Worm (Caenorhabditis elegans): Measurements from ENCODE around the gene eef-1B.2.
"Not testable (repeated sequence)": the region's sequence is repeated elsewhere in the genome, so short reads cannot be mapped to it uniquely, and the experiment has no call there.

The eef-1B.2 gene

DNA sequence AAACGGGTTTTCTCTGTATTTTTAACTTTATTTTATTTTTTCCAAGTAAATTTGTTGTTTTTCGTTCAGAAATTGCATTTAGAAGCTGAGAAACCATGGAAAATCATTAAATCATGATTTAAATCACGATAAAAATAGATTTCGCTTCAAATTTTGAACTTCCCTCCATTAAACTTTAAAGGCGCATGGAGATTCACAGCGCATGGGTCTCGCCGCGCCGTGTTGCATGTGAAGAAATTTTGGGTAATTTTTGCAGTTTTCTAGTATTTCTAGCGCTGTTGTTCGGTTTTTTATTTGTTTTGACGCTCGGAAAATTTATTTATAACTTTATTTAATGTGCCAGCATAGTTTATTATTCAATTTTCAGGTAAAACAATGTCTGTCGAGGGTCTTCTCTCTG, at the start of gene eef-1B.2:
eef-1B.2 (plus strand) TSS at position 358 of the 400 bp plus-strand sequence.
- TF ChIP-seq lin-13 (tag; optimal IDR thresholded peaks at IDR 0.05) = peak; percentile 56
- no peak for TF ChIP-seq bed-3 (GFP tag; optimal IDR thresholded peaks at IDR 0.05)
- no peak for TF ChIP-seq pha-4 (tag; optimal IDR thresholded peaks at IDR 0.05)
- TF ChIP-seq unc-39 (tag; optimal IDR thresholded peaks at IDR 0.05) = no peak
- TF ChIP-seq elt-3 (tag; optimal IDR thresholded peaks at IDR 0.05) = no peak
- no peak for TF ChIP-seq elt-1 (tag; optimal IDR thresholded peaks at IDR 0.05; ENCODE audit: borderline replicate concordance, insufficient read depth)
- no peak for TF ChIP-seq zip-8 (tag; optimal IDR thresholded peaks at IDR 0.05)
- TF ChIP-seq ceh-39 (tag; optimal IDR thresholded peaks at IDR 0.05) = no peak
- TF ChIP-seq sem-2 (GFP tag; optimal IDR thresholded peaks at IDR 0.05) = no peak
- no peak for TF ChIP-seq cnd-1 (tag; optimal IDR thresholded peaks at IDR 0.05)
- no peak for TF ChIP-seq unc-120 (tag; optimal IDR thresholded peaks at IDR 0.05; ENCODE audit: poor library complexity, severe bottlenecking)
- no peak for TF ChIP-seq sptf-1 (tag; optimal IDR thresholded peaks at IDR 0.05)
- no peak for TF ChIP-seq tbx-8 (GFP tag; optimal IDR thresholded peaks at IDR 0.05)
- TF ChIP-seq mab-5 (tag; optimal IDR thresholded peaks at IDR 0.05) = no peak
- no peak for TF ChIP-seq drap-1 (GFP tag; optimal IDR thresholded peaks at IDR 0.05)
- no peak for TF ChIP-seq unc-62 (GFP tag; optimal IDR thresholded peaks at IDR 0.05)
- no peak for TF ChIP-seq M03D4.4 (tag; optimal IDR thresholded peaks at IDR 0.05)
- no peak for TF ChIP-seq ceh-43 (GFP tag; optimal IDR thresholded peaks at IDR 0.05)
- no peak for TF ChIP-seq mls-2 (tag; optimal IDR thresholded peaks at IDR 0.05)
- TF ChIP-seq lin-32 (GFP tag; optimal IDR thresholded peaks at IDR 0.05) = no peak
- peak; percentile 31 for TF ChIP-seq ces-1 (GFP tag; optimal IDR thresholded peaks at IDR 0.05)
- TF ChIP-seq flh-1 (GFP tag; optimal IDR thresholded peaks at IDR 0.05) = no peak
- peak; percentile 74 for TF ChIP-seq lsy-2 (tag; optimal IDR thresholded peaks at IDR 0.05)
- TF ChIP-seq nhr-28 (tag; optimal IDR thresholded peaks at IDR 0.05) = no peak
- no peak for TF ChIP-seq blmp-1 (tag; optimal IDR thresholded peaks at IDR 0.05)
- peak; percentile 1 for TF ChIP-seq hlh-1 (tag; optimal IDR thresholded peaks at IDR 0.05)
- TF ChIP-seq nhr-2 (tag; optimal IDR thresholded peaks at IDR 0.05) = no peak
- TF ChIP-seq nhr-76 (tag; optimal IDR thresholded peaks at IDR 0.05) = no peak
- TF ChIP-seq ceh-83 (GFP tag; optimal IDR thresholded peaks at IDR 0.05) = no peak
- peak; percentile 62 for TF ChIP-seq nhr-237 (tag; optimal IDR thresholded peaks at IDR 0.05)
- no peak for TF ChIP-seq nhr-12 (tag; optimal IDR thresholded peaks at IDR 0.05)
- TF ChIP-seq snpc-4 (tag; optimal IDR thresholded peaks at IDR 0.05) = no peak
- no peak for TF ChIP-seq ztf-11 (tag; optimal IDR thresholded peaks at IDR 0.05)
- peak; percentile 61 for TF ChIP-seq mep-1 (tag; optimal IDR thresholded peaks at IDR 0.05)
- no peak for TF ChIP-seq ham-2 (GFP tag; optimal IDR thresholded peaks at IDR 0.05)

DNA sequence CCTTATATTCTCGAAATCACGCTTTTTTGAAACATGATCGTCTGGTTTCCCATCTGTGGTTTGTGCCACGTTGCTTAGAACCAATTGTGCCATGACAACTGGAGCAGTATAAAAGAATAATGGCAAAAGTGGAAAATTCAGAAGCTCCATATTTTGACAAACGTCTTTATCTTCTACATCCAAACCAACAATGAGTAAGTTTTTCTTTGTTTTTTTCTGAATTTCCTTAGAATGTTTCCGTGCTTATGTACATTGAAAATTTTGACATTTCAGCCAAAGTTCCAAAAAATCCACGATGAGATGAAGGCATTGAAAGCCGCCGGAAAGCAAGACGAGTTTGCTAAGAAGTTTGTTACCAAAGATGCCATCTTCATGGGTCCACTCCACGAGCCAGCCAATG, 30.6 kb upstream of the eef-1B.2 start, which contains the start of gene Y41E3.6:
Y41E3.6 (plus strand) TSS at position 301 of the 400 bp plus-strand sequence.
- TF ChIP-seq mab-5, zip-8, nhr-237 (tag; optimal IDR thresholded peaks at IDR 0.05): not testable (repeated sequence)

DNA sequence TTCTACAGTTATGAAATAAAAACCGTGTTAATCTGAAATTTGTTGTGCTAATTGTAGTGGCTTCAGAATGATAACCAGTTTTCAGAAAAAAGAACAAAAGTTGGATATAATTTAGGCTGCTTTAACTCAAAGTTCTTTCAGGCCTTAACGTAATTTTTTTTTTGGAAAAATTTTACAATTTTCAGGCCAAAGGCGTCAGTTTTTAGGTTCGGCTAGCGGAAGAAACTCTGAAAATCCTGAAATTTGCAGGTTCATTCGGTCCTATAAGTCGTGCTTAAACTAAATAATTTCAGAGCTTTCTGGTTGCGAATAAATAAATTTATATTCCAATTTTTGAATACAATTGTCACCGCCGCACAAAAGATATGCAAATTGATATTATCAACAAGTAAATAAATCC, 28.9 kb upstream of the eef-1B.2 start:
- TF ChIP-seq unc-62 (GFP tag; optimal IDR thresholded peaks at IDR 0.05) (no peak), ceh-83 (GFP tag; optimal IDR thresholded peaks at IDR 0.05) (no peak), unc-39 (tag; optimal IDR thresholded peaks at IDR 0.05) (no peak), lin-13 (tag; optimal IDR thresholded peaks at IDR 0.05) (no peak), nhr-237 (tag; optimal IDR thresholded peaks at IDR 0.05) (no peak), elt-1 (tag; optimal IDR thresholded peaks at IDR 0.05; ENCODE audit: borderline replicate concordance, insufficient read depth) (no peak), flh-1 (GFP tag; optimal IDR thresholded peaks at IDR 0.05) (no peak), nhr-28 (tag; optimal IDR thresholded peaks at IDR 0.05) (no peak), sptf-1 (tag; optimal IDR thresholded peaks at IDR 0.05) (no peak), ham-2 (GFP tag; optimal IDR thresholded peaks at IDR 0.05) (no peak)

DNA sequence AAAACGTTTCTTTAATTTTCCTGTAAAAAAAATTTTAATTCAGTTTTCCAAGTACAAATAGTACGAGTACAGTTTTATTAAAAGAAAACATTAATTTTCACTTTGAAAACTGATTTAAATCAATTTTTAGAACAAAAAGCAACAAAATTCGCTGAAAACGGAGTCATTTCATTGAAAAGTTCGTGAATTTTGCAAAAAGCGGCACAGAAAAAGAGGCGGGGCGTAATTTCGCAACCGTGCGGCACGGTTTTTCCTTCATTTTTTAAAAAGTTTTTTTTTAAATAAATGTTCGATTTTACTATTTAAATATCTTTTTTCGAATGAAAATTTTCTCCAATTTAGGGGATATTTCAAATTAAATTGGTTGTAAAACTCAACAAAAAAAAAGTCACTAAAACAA, 26.0 kb upstream of the eef-1B.2 start:
- TF ChIP-seq elt-3 (tag; optimal IDR thresholded peaks at IDR 0.05) (no peak), nhr-12 (tag; optimal IDR thresholded peaks at IDR 0.05) (no peak), flh-1 (GFP tag; optimal IDR thresholded peaks at IDR 0.05) (no peak), unc-120 (tag; optimal IDR thresholded peaks at IDR 0.05; ENCODE audit: poor library complexity, severe bottlenecking) (no peak), nhr-28 (tag; optimal IDR thresholded peaks at IDR 0.05) (no peak), pha-4 (tag; optimal IDR thresholded peaks at IDR 0.05) (no peak), unc-62 (GFP tag; optimal IDR thresholded peaks at IDR 0.05) (no peak), ham-2 (GFP tag; optimal IDR thresholded peaks at IDR 0.05) (no peak), mep-1 (tag; optimal IDR thresholded peaks at IDR 0.05) (no peak)
